Fruit fly (Drosophila melanogaster) whole organism, pupa: ENCODE results near the gene CG10862.

Experiments
- CG10348 ChIP-seq: fragments of 200-800 bp; sonication (Bioruptor generic); IDR thresholded peaks from 2 replicates; pipeline ENCODE4 v1.3.6; 2022; ENCODE audit warnings: missing biosample characterization, missing genetic modification characterization
- CG12605 ChIP-seq: fragments of 200-800 bp; sonication (Bioruptor generic); IDR thresholded peaks from 2 replicates; pipeline ENCODE4 v1.3.6; 2022; ENCODE audit warnings: missing biosample characterization, missing genetic modification characterization
- CG13204 ChIP-seq: fragments of 200-800 bp; sonication (Bioruptor generic); optimal IDR thresholded peaks from 2 replicates; lab custom pipeline; 2018; ENCODE audit warnings: missing biosample characterization, mild to moderate bottlenecking, missing genetic modification characterization, moderate library complexity
- CG14655 ChIP-seq: fragments of 200-800 bp; sonication (Bioruptor generic); optimal IDR thresholded peaks from 3 replicates; lab custom pipeline; 2017; ENCODE audit warnings: mild to moderate bottlenecking, missing biosample characterization, missing genetic modification reagents, missing genetic modification characterization
- CG15710 ChIP-seq: fragments of 200-800 bp; sonication (Bioruptor generic); optimal IDR thresholded peaks from 2 replicates; lab custom pipeline; 2018; ENCODE audit warnings: missing biosample characterization, mild to moderate bottlenecking, missing genetic modification characterization, moderate library complexity
- CG17806 ChIP-seq: fragments of 200-800 bp; sonication (Bioruptor generic); optimal IDR thresholded peaks from 2 replicates; lab custom pipeline; 2018; ENCODE audit warnings: missing biosample characterization, mild to moderate bottlenecking, missing genetic modification characterization, moderate library complexity
- CG32121 ChIP-seq: fragments of 200-800 bp; sonication (Bioruptor generic); IDR thresholded peaks from 2 replicates; pipeline ENCODE4 v1.3.6; 2022; ENCODE audit warnings: missing biosample characterization, missing genetic modification characterization
- CG34367 ChIP-seq: fragments of 200-800 bp; sonication (Bioruptor generic); optimal IDR thresholded peaks from 2 replicates; lab custom pipeline; 2018; ENCODE audit warnings: missing biosample characterization, mild to moderate bottlenecking, missing genetic modification characterization
- CG4496 ChIP-seq: fragments of 200-800 bp; sonication (Bioruptor generic); IDR thresholded peaks from 3 replicates; pipeline ENCODE4 v1.3.6; 2022; ENCODE audit warnings: missing biosample characterization, missing genetic modification characterization
- CG8159 ChIP-seq: fragments of 200-800 bp; sonication (Bioruptor generic); optimal IDR thresholded peaks from 3 replicates; lab custom pipeline; 2018; ENCODE audit warnings: missing biosample characterization, mild to moderate bottlenecking, missing genetic modification characterization, moderate library complexity
- CG8301 ChIP-seq: fragments of 200-800 bp; sonication (Bioruptor generic); optimal IDR thresholded peaks from 2 replicates; lab custom pipeline; 2018; ENCODE audit warnings: missing biosample characterization, mild to moderate bottlenecking, missing genetic modification characterization
- CG9948 ChIP-seq: fragments of 200-800 bp; sonication (Bioruptor generic); optimal IDR thresholded peaks from 2 replicates; lab custom pipeline; 2018; ENCODE audit warnings: missing biosample characterization, mild to moderate bottlenecking, missing genetic modification characterization, moderate library complexity
- D1 ChIP-seq: fragments of 200-800 bp; sonication (Bioruptor generic); optimal IDR thresholded peaks from 2 replicates; lab custom pipeline; 2018; ENCODE audit warnings: missing biosample characterization, mild to moderate bottlenecking, missing genetic modification characterization, moderate library complexity
- EcR ChIP-seq: fragments of 200-800 bp; sonication (Bioruptor generic); optimal IDR thresholded peaks from 3 replicates; lab custom pipeline; 2019; ENCODE audit warnings: missing biosample characterization, missing genetic modification characterization, mild to moderate bottlenecking, moderate library complexity, missing genetic modification reagents
- Ets98B ChIP-seq: fragments of 200-800 bp; sonication (Bioruptor generic); IDR thresholded peaks from 2 replicates; pipeline ENCODE4 v1.3.6; 2022; ENCODE audit warnings: missing biosample characterization, missing genetic modification characterization
- Pif1A ChIP-seq: fragments of 200-800 bp; sonication (Bioruptor generic); optimal IDR thresholded peaks from 3 replicates; lab custom pipeline; 2016; ENCODE audit warnings: missing biosample characterization, missing genetic modification characterization
- Pif1B ChIP-seq: fragments of 200-800 bp; sonication (Bioruptor generic); optimal IDR thresholded peaks from 3 replicates; lab custom pipeline; 2016; ENCODE audit warnings: missing biosample characterization, missing genetic modification characterization
- Snoo ChIP-seq: fragments of 200-800 bp; sonication (Bioruptor generic); optimal IDR thresholded peaks from 3 replicates; lab custom pipeline; 2017; ENCODE audit warnings: missing biosample characterization, mild to moderate bottlenecking, missing genetic modification characterization, inconsistent platforms
- fd96Ca ChIP-seq: fragments of 200-800 bp; sonication (Bioruptor generic); IDR thresholded peaks from 3 replicates; pipeline ENCODE4 v1.3.6; 2022; ENCODE audit warnings: missing biosample characterization, missing genetic modification characterization
- gl ChIP-seq: fragments of 200-800 bp; sonication (Bioruptor generic); optimal IDR thresholded peaks from 2 replicates; lab custom pipeline; 2018; ENCODE audit warnings: missing biosample characterization, mild to moderate bottlenecking, missing genetic modification characterization
- rn ChIP-seq: fragments of 200-800 bp; sonication (Bioruptor generic); IDR thresholded peaks from 2 replicates; pipeline ENCODE4 v1.3.6; 2022; ENCODE audit warnings: missing biosample characterization, missing genetic modification characterization

The CG10862 gene

DNA sequence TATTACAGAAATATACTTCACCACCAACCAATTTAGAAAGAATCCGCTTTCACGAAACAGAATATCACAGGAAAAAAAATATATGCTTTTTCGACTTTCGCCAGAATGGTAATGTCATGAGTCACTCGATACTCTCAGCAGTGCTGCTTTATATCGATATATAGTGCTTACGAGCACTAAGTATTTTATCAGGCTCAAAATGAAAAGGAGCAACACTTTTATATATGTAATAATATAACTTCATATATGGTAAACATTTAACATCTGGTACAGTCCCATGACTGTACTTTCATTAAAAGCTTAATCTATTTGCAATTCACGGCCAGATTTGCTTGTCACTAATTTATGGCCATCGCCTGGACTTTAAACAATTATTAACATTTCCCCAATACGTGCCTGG lies at the start of gene CG10862:
Gene CG10862, minus strand, starts transcription at position 101 of the 400 bp plus-strand sequence.
- TF ChIP-seq Ets98B (GFP tag; lab: Robert Waterston, UW) (no peak), CG4496 (GFP tag; lab: Robert Waterston, UW) (no peak), CG34367 (no peak), Snoo (tag; lab: Kevin White, UChicago) (no peak), CG17806 (tag; lab: Kevin White, UChicago) (no peak), D1 (no peak), rn (no peak), EcR (GFP tag; lab: Kevin White, UChicago) (no peak), CG13204 (GFP tag; lab: Kevin White, UChicago) (no peak), CG15710 (tag; lab: Kevin White, UChicago) (no peak), CG32121 (GFP tag; lab: Robert Waterston, UW) (no peak), Pif1A (GFP tag; lab: Kevin White, UChicago) (no peak), CG8301 (no peak), fd96Ca (GFP tag; lab: Robert Waterston, UW) (no peak), CG10348 (no peak)
- TF ChIP-seq, all 21 proteins: peak for 0

DNA sequence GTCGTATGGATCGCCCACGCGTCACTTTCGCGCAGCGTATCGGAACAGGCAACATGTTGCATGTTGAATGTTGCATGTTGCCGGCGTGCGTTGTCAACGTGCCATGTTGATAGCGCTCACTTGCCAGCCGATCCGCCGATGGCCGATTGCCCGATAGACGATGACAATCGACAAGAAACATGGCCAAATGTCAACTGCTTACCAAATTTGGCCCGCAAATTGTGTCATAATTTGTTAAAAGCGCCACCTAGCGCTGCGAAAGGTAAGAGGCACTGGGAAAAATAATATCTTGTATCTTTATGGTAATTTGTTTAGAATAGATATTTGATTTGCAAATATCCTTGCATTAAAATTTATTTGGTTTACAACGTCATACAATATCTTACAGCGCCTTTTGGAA lies 47.9 kb upstream of the CG10862 start:
- no peak for TF ChIP-seq CG15710 (tag; lab: Kevin White, UChicago)
- TF ChIP-seq D1 = no peak
- TF ChIP-seq Pif1A (GFP tag; lab: Kevin White, UChicago) = no peak
- TF ChIP-seq CG32121 (GFP tag; lab: Robert Waterston, UW) = no peak
- no peak for TF ChIP-seq Snoo (tag; lab: Kevin White, UChicago)
- no peak for TF ChIP-seq CG34367
- TF ChIP-seq Pif1B = no peak
- no peak for TF ChIP-seq CG9948 (tag; lab: Kevin White, UChicago)
- no peak for TF ChIP-seq CG8159
- TF ChIP-seq Ets98B (GFP tag; lab: Robert Waterston, UW) = no peak
- TF ChIP-seq rn = no peak
- TF ChIP-seq CG13204 (GFP tag; lab: Kevin White, UChicago) = no peak
- no peak for TF ChIP-seq gl (tag; lab: Kevin White, UChicago)
- TF ChIP-seq CG8301 = no peak
- TF ChIP-seq CG14655 = no peak
- no peak for TF ChIP-seq CG17806 (tag; lab: Kevin White, UChicago)

DNA sequence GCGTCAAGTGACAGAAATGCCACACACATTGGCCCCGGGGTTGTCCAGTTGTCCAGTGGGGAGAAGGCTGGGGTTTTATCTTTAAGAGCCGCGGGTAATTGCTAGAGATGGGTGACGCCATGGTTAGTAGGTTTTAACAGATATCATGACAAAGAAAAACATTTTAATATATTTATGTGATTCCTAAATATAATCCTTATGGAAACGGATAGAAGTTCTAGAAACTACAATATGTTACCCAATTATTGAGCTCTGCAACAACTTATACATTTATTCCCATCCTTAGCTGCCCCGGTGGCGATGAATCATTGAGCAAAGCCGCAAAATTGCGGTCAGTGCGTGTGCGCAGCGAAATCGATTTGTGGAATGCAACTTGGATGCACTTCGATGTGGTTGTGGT lies 47.5 kb upstream of the CG10862 start:
- TF ChIP-seq Pif1B (no peak), rn (no peak), CG12605 (no peak)

DNA sequence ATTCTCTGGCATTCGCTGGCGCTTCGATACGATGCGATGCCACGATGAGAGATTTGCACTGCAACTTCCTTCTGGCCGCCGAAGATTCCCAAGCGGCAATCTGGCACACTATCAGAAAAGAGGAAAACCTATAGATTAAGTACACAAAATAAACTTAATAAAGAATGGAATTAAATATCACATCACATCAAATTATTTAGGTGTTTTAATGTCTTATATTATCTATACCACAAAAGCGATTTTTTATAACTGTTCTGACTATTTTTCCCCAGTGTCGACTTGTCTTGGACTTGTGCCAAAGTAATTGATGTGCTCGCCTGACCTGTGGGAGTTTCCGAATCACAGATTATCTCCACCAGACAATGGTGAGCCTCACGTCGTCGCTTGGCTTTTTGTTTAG lies 40.8 kb upstream of the CG10862 start:
- TF ChIP-seq CG34367 (no peak), D1 (no peak), CG13204 (GFP tag; lab: Kevin White, UChicago) (no peak), fd96Ca (GFP tag; lab: Robert Waterston, UW) (no peak), CG15710 (tag; lab: Kevin White, UChicago) (peak; percentile 47), Pif1A (GFP tag; lab: Kevin White, UChicago) (peak; percentile 31), CG12605 (no peak), CG4496 (GFP tag; lab: Robert Waterston, UW) (no peak), Ets98B (GFP tag; lab: Robert Waterston, UW) (no peak), gl (tag; lab: Kevin White, UChicago) (no peak), CG8301 (peak; percentile 22), CG9948 (tag; lab: Kevin White, UChicago) (peak; percentile 36), CG32121 (GFP tag; lab: Robert Waterston, UW) (no peak), Pif1B (no peak), rn (no peak), EcR (GFP tag; lab: Kevin White, UChicago) (no peak), CG10348 (no peak), CG14655 (peak; percentile 42), CG8159 (peak; percentile 69), CG17806 (tag; lab: Kevin White, UChicago) (peak; percentile 47), Snoo (tag; lab: Kevin White, UChicago) (peak; percentile 23)
- TF ChIP-seq, all 21 proteins: peak for 8

DNA sequence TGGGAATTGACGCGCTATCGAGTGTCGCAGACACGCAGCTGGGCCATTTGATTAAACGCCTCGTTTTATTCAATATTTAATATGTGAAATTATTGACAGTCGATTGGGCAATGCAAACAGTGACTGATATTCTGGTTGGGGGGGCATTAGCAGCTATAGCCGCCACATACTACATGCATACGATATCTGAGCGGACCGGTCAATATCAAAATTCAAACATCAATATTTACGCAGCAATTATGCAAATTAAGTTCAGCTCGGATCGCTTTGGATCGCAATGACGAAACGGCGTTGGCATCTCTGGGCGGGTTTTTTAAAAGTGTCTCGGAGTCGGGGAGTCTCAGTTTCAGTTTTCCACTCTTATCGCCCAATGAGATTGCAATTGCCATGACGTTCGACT lies 37.1 kb upstream of the CG10862 start:
- TF ChIP-seq Snoo (tag; lab: Kevin White, UChicago) = peak; percentile 30
- no peak for TF ChIP-seq CG4496 (GFP tag; lab: Robert Waterston, UW)

DNA sequence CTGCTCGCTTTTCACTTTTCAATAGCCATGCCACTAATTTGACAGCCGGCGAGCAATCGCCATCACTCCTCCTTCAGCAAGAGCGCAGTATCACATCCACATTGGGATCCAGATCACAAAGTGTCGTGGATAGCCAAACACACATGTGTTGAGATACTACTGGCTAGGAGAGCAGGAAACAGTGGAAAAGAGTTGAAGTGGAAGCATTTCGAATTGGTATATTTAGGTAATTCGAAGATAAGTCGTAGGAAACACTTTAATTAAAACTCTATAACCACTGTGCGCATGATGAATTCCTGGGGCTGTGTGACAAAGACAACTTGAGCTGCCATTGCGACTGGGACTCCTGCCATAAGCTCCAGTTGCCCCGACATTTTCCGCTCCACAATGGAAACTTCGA lies 35.5 kb upstream of the CG10862 start:
- TF ChIP-seq CG32121 (GFP tag; lab: Robert Waterston, UW) (peak; percentile 38; the same call in 1 of the 2 replicates), CG10348 (no peak), gl (tag; lab: Kevin White, UChicago) (no peak), CG15710 (tag; lab: Kevin White, UChicago) (peak; percentile 43), Pif1A (GFP tag; lab: Kevin White, UChicago) (no peak), fd96Ca (GFP tag; lab: Robert Waterston, UW) (0 out of 3 replicates have a peak, but pooled peaks have one; percentile 44), CG13204 (GFP tag; lab: Kevin White, UChicago) (no peak), CG9948 (tag; lab: Kevin White, UChicago) (peak; percentile 32), CG4496 (GFP tag; lab: Robert Waterston, UW) (peak; percentile 42; the same call in 2 of the 3 replicates), EcR (GFP tag; lab: Kevin White, UChicago) (no peak), CG34367 (peak; percentile 21), CG14655 (peak; percentile 48), CG8301 (peak; percentile 30), D1 (no peak), CG12605 (0 out of 2 replicates have a peak, but pooled peaks have one; percentile 38), rn (no peak), Snoo (tag; lab: Kevin White, UChicago) (no peak), CG17806 (tag; lab: Kevin White, UChicago) (peak; percentile 45), Pif1B (no peak), CG8159 (peak; percentile 53), Ets98B (GFP tag; lab: Robert Waterston, UW) (peak; percentile 65)
